Worm (Caenorhabditis elegans) whole organism, L4 larva: ENCODE data around the gene K02B7.3.

Source experiments
- D1046.2 ChIP-seq: fragments of 200-800 bp; sonication (Bioruptor generic); IDR thresholded peaks from 2 replicates; pipeline ENCODE4 v1.3.6; 2022; ENCODE audit warnings: missing genetic modification characterization, missing compliant biosample characterization
- F10B5.3 ChIP-seq: sonication (generic microtip); optimal IDR thresholded peaks from 2 replicates; lab custom pipeline; 2016; ENCODE audit warnings: mild to moderate bottlenecking, missing genetic modification characterization, missing compliant biosample characterization
- F26F4.8 ChIP-seq: fragments of 200-800 bp; sonication (Bioruptor generic); conservative IDR thresholded peaks from 2 replicates; pipeline ENCODE4 v1.3.6; 2022; ENCODE audit warnings: missing genetic modification characterization, missing compliant biosample characterization
- T20F7.1 ChIP-seq: fragments of 200-800 bp; sonication (Bioruptor generic); optimal IDR thresholded peaks from 2 replicates; lab custom pipeline; 2018; ENCODE audit warnings: mild to moderate bottlenecking, missing genetic modification characterization, missing compliant biosample characterization
- Y5F2A.4 ChIP-seq: fragments of 200-800 bp; sonication (Bioruptor generic); optimal IDR thresholded peaks from 2 replicates; lab custom pipeline; 2018; ENCODE audit warnings: mild to moderate bottlenecking, missing genetic modification characterization, missing compliant biosample characterization
- aha-1 ChIP-seq: fragments of 150-350 bp; peaks from one replicate; lab custom pipeline; 2014; ENCODE audit warnings: missing biosample characterization, missing genetic modification characterization
- ama-1 ChIP-seq: fragments of 150-350 bp; optimal IDR thresholded peaks from 2 replicates; lab custom pipeline; 2014; ENCODE audit warnings: inconsistent platforms, mixed read lengths
- cey-2 ChIP-seq: sonication (generic microtip); optimal IDR thresholded peaks from 3 replicates; lab custom pipeline; 2017; ENCODE audit warnings: missing genetic modification characterization, mild to moderate bottlenecking, missing compliant biosample characterization, antibody characterized with exemption, borderline replicate concordance; ENCODE audit not compliant: insufficient read depth
- daf-12 ChIP-seq: fragments of 150-350 bp; optimal IDR thresholded peaks from 2 replicates; lab custom pipeline; 2014; ENCODE audit warnings: missing biosample characterization, missing genetic modification reagents, missing genetic modification characterization
- daf-16 ChIP-seq, 3 experiments: sonication (generic microtip); optimal IDR thresholded peaks; 2 replicates each; lab custom pipeline; 2016 to 2017; ENCODE audit warnings: missing genetic modification characterization in 3 of 3, missing genetic modification reagents in 3 of 3, mild to moderate bottlenecking in 2 of 3, missing compliant biosample characterization in 2 of 3, missing biosample characterization in 1 of 3, moderate library complexity in 1 of 3
- daf-8 ChIP-seq: fragments of 200-800 bp; sonication (Bioruptor generic); IDR thresholded peaks from 2 replicates; pipeline ENCODE4 v1.3.6; 2022; ENCODE audit warnings: missing genetic modification characterization, missing compliant biosample characterization
- dpl-1 ChIP-seq: fragments of 150-350 bp; optimal IDR thresholded peaks from 2 replicates; lab custom pipeline; 2014; ENCODE audit warnings: missing biosample characterization, missing genetic modification reagents, missing genetic modification characterization
- duxl-1 ChIP-seq: sonication (generic microtip); optimal IDR thresholded peaks from 2 replicates; lab custom pipeline; 2016; ENCODE audit warnings: mild to moderate bottlenecking, missing genetic modification characterization, moderate library complexity, missing compliant biosample characterization; ENCODE audit not compliant: poor library complexity
- egl-27 ChIP-seq: sonication (generic microtip); optimal IDR thresholded peaks from 3 replicates; lab custom pipeline; 2017; ENCODE audit warnings: missing biosample characterization, missing genetic modification reagents, missing genetic modification characterization
- egl-43 ChIP-seq: fragments of 200-800 bp; sonication (Bioruptor generic); IDR thresholded peaks from 2 replicates; pipeline ENCODE4 v1.3.6; 2022; ENCODE audit warnings: missing genetic modification reagents, missing genetic modification characterization, missing compliant biosample characterization
- fkh-10 ChIP-seq: fragments of 150-350 bp; optimal IDR thresholded peaks from 2 replicates; lab custom pipeline; 2014; ENCODE audit warnings: missing biosample characterization, missing genetic modification reagents, missing genetic modification characterization
- fos-1 ChIP-seq: fragments of 150-350 bp; optimal IDR thresholded peaks from 2 replicates; lab custom pipeline; 2014; ENCODE audit warnings: missing biosample characterization, missing genetic modification characterization
- gei-8 ChIP-seq: fragments of 200-800 bp; sonication (Bioruptor generic); optimal IDR thresholded peaks from 2 replicates; lab custom pipeline; 2018; ENCODE audit warnings: mild to moderate bottlenecking, missing genetic modification characterization, missing compliant biosample characterization
- hlh-11 ChIP-seq: fragments of 200-800 bp; sonication (Bioruptor generic); optimal IDR thresholded peaks from 2 replicates; lab custom pipeline; 2018; ENCODE audit warnings: mild to moderate bottlenecking, missing genetic modification characterization, missing compliant biosample characterization
- hmg-1.1 ChIP-seq: fragments of 200-800 bp; sonication (Bioruptor generic); IDR thresholded peaks from 2 replicates; pipeline ENCODE4 v1.3.6; 2022; ENCODE audit warnings: missing genetic modification reagents, missing genetic modification characterization, missing compliant biosample characterization
- lin-13 ChIP-seq: fragments of 150-350 bp; optimal IDR thresholded peaks from 2 replicates; lab custom pipeline; 2014; ENCODE audit warnings: missing biosample characterization, missing genetic modification reagents, missing genetic modification characterization
- lin-29 ChIP-seq: fragments of 200-800 bp; sonication (Bioruptor generic); IDR thresholded peaks from 2 replicates; pipeline ENCODE4 v1.3.6; 2022; ENCODE audit warnings: missing genetic modification reagents, missing genetic modification characterization, missing compliant biosample characterization
- lsy-2 ChIP-seq, 2 experiments: fragments of 150-350 bp in 1 of 2; sonication (generic microtip) in 1 of 2; optimal IDR thresholded peaks; 2 replicates each; lab custom pipeline; 2014 to 2017; ENCODE audit warnings: missing biosample characterization in 2 of 2, missing genetic modification characterization in 2 of 2
- mdl-1 ChIP-seq, 2 experiments: fragments of 150-350 bp in 1 of 2; sonication (generic microtip) in 1 of 2; optimal IDR thresholded peaks; 2 replicates each; lab custom pipeline; 2014 to 2017; ENCODE audit warnings: missing biosample characterization in 2 of 2, missing genetic modification characterization in 2 of 2
- mxl-2 ChIP-seq: fragments of 200-800 bp; sonication (Bioruptor generic); conservative IDR thresholded peaks from 2 replicates; pipeline ENCODE4 v1.3.6; 2022; ENCODE audit warnings: missing genetic modification reagents, missing genetic modification characterization, missing compliant biosample characterization
- nhr-25 ChIP-seq: sonication (generic microtip); optimal IDR thresholded peaks from 2 replicates; lab custom pipeline; 2017; ENCODE audit warnings: missing genetic modification characterization, mild to moderate bottlenecking, missing compliant biosample characterization, antibody characterized with exemption, moderate library complexity, borderline replicate concordance; ENCODE audit not compliant: insufficient read depth
- nhr-28 ChIP-seq: fragments of 150-350 bp; optimal IDR thresholded peaks from 2 replicates; lab custom pipeline; 2014; ENCODE audit warnings: missing biosample characterization, missing genetic modification characterization
- nhr-41 ChIP-seq: fragments of 200-800 bp; sonication (Bioruptor generic); IDR thresholded peaks from 2 replicates; pipeline ENCODE4 v1.3.6; 2022; ENCODE audit warnings: missing genetic modification reagents, missing genetic modification characterization, missing compliant biosample characterization
- nhr-48 ChIP-seq: sonication (generic microtip); optimal IDR thresholded peaks from 2 replicates; lab custom pipeline; 2016; ENCODE audit warnings: mild to moderate bottlenecking, missing genetic modification characterization, missing compliant biosample characterization
- pqm-1 ChIP-seq: sonication (generic microtip); optimal IDR thresholded peaks from 2 replicates; lab custom pipeline; 2017; ENCODE audit warnings: missing biosample characterization, missing genetic modification characterization
- rbr-2 ChIP-seq: sonication (generic microtip); optimal IDR thresholded peaks from 2 replicates; lab custom pipeline; 2016; ENCODE audit warnings: missing genotype, missing genetic modification characterization, missing compliant biosample characterization
- unc-62 ChIP-seq, 3 experiments: fragments of 150-350 bp in 1 of 3; sonication (generic microtip); optimal IDR thresholded peaks in 2 of 3; peaks in 1 of 3; 1 replicate in 1 of 3; 2 replicates in 2 of 3; lab custom pipeline; 2014 to 2017; ENCODE audit warnings: missing biosample characterization in 3 of 3, missing genetic modification characterization in 3 of 3, missing genetic modification reagents in 3 of 3, missing genotype in 1 of 3
- zfp-2 ChIP-seq: sonication (generic microtip); optimal IDR thresholded peaks from 2 replicates; lab custom pipeline; 2016; ENCODE audit warnings: mild to moderate bottlenecking, missing genetic modification characterization, missing compliant biosample characterization
- zip-2 ChIP-seq: fragments of 150-350 bp; optimal IDR thresholded peaks from 2 replicates; lab custom pipeline; 2014; ENCODE audit warnings: missing biosample characterization, missing genetic modification characterization
- ztf-11 ChIP-seq: fragments of 150-350 bp; optimal IDR thresholded peaks from 2 replicates; lab custom pipeline; 2014; ENCODE audit warnings: missing biosample characterization, missing genetic modification characterization
- ztf-7 ChIP-seq: fragments of 150-350 bp; optimal IDR thresholded peaks from 2 replicates; lab custom pipeline; 2014; ENCODE audit warnings: missing biosample characterization, missing genetic modification characterization

K02B7.3 gene

ce11 chrII:14672095-14672494 lies 23.0 kb downstream of the K02B7.3 start:
- TF ChIP-seq T20F7.1 (GFP tag; lab: Kevin White, UChicago) (no peak), nhr-25 (tag; lab: Kevin White, UChicago) (no peak), unc-62 (GFP tag; optimal IDR thresholded peaks at IDR 0.05 in 1 of 2; lab: Kevin White, UChicago) (peak in 1 of 2 experiments; percentile 87), unc-62 (tag; optimal IDR thresholded peaks at IDR 0.05; lab: Kevin White, UChicago) (no peak), D1046.2 (no peak), daf-8 (GFP tag; lab: Robert Waterston, UW) (no peak), ztf-11 (tag; lab: Kevin White, UChicago) (no peak)
- TF ChIP-seq, all 104 proteins: peak for 1

- TF ChIP-seq nhr-28 (tag; lab: Kevin White, UChicago) = peak; percentile 14
- TF ChIP-seq F26F4.8 = no peak
- TF ChIP-seq aha-1 (tag; lab: Kevin White, UChicago) = peak; percentile 28
- TF ChIP-seq daf-16 (GFP tag; optimal IDR thresholded peaks at IDR 0.05; lab: Kevin White, UChicago) = peak in 1 of 2 experiments; percentile 41
- TF ChIP-seq daf-16 (tag; optimal IDR thresholded peaks at IDR 0.05; lab: Kevin White, UChicago) = no peak
- peak in 1 of 2 experiments; percentile 40 for TF ChIP-seq mdl-1 (tag; optimal IDR thresholded peaks at IDR 0.05; lab: Kevin White, UChicago)
- no peak for TF ChIP-seq zfp-2
- no peak for TF ChIP-seq mxl-2 (GFP tag; lab: Robert Waterston, UW)
- TF ChIP-seq egl-43 (GFP tag; lab: Robert Waterston, UW) = no peak
- TF ChIP-seq lin-13 = no peak
- no peak for TF ChIP-seq pqm-1 (tag; lab: Kevin White, UChicago)
- no peak for TF ChIP-seq daf-12
- no peak for TF ChIP-seq hmg-1.1 (GFP tag; lab: Robert Waterston, UW)
- no peak for TF ChIP-seq duxl-1 (tag; lab: Kevin White, UChicago)
- TF ChIP-seq nhr-41 (GFP tag; lab: Robert Waterston, UW) = no peak
- TF ChIP-seq ama-1 (lab: Kevin White, UChicago) = no peak
- TF ChIP-seq gei-8 (GFP tag; lab: Kevin White, UChicago) = no peak
- TF ChIP-seq hlh-11 (tag; lab: Kevin White, UChicago) = peak; percentile 39
- no peak for TF ChIP-seq lin-29 (GFP tag; lab: Robert Waterston, UW)
Observed at ce11 chrII:14670175-14670574, 24.9 kb downstream of the K02B7.3 start.

- TF ChIP-seq zip-2 = no peak
- TF ChIP-seq lsy-2 (tag; optimal IDR thresholded peaks at IDR 0.05; lab: Kevin White, UChicago) = no peak
- TF ChIP-seq Y5F2A.4 (GFP tag; lab: Kevin White, UChicago) = no peak
- no peak for TF ChIP-seq duxl-1 (tag; lab: Kevin White, UChicago)
- TF ChIP-seq dpl-1 (GFP tag; lab: Kevin White, UChicago) = no peak
- TF ChIP-seq fkh-10 (GFP tag; lab: Kevin White, UChicago) = no peak
- TF ChIP-seq ztf-7 (tag; lab: Kevin White, UChicago) = no peak
- TF ChIP-seq nhr-48 (tag; lab: Kevin White, UChicago) = no peak
- no peak for TF ChIP-seq egl-27
- TF ChIP-seq nhr-28 (tag; lab: Kevin White, UChicago) = peak; percentile 1
- TF ChIP-seq gei-8 (GFP tag; lab: Kevin White, UChicago) = no peak
- TF ChIP-seq F10B5.3 (tag; lab: Kevin White, UChicago) = no peak
- TF ChIP-seq cey-2 (tag; lab: Kevin White, UChicago) = no peak
- no peak for TF ChIP-seq rbr-2 (tag; lab: Kevin White, UChicago)
- TF ChIP-seq fos-1 (tag; lab: Kevin White, UChicago) = no peak
- peak; percentile 95 for TF ChIP-seq aha-1 (tag; lab: Kevin White, UChicago)
Observed at ce11 chrII:14668608-14669007, 26.5 kb downstream of the K02B7.3 start.
